Fruit fly (Drosophila melanogaster): ENCODE results near the gene Tsp86D.

- TF ChIP-seq Crg-1 (GFP tag; optimal IDR thresholded peaks at IDR 0.05), result no peak
- TF ChIP-seq cic (GFP tag; optimal IDR thresholded peaks at IDR 0.05), result no peak
- no peak for TF ChIP-seq kay (GFP tag; ENCODE audit: borderline replicate concordance)
- no peak for TF ChIP-seq Clk (GFP tag; optimal IDR thresholded peaks at IDR 0.05)
- no peak for TF ChIP-seq CG1620 (GFP tag; optimal IDR thresholded peaks at IDR 0.05)
- no peak for TF ChIP-seq CG14711 (tag; optimal IDR thresholded peaks at IDR 0.05)
- TF ChIP-seq tj (GFP tag; optimal IDR thresholded peaks at IDR 0.05), result no peak
- no peak for TF ChIP-seq cnc (optimal IDR thresholded peaks at IDR 0.05)
- TF ChIP-seq pad (GFP tag; optimal IDR thresholded peaks at IDR 0.05), result no peak
Observed at dm6 chr3R:10884678-10885421, 16.3 kb downstream of the Tsp86D start, which contains the start of gene CG14696.
